Fruit fly (Drosophila melanogaster) whole organism, embryonic: ENCODE data around the gene Pi4KIIalpha.

ENCODE experiments used
- Ada2b ChIP-seq: fragments of 200-800 bp; sonication (Bioruptor generic); IDR thresholded peaks from 2 replicates; pipeline ENCODE4 v1.3.6; 2022; ENCODE audit warnings: missing biosample characterization, missing genetic modification characterization
- Blimp-1 ChIP-seq: fragments of 200-800 bp; sonication (Bioruptor generic); optimal IDR thresholded peaks from 3 replicates; lab custom pipeline; 2018; ENCODE audit warnings: missing biosample characterization, missing genetic modification characterization, mild to moderate bottlenecking, moderate library complexity, missing genetic modification reagents
- CG10321 ChIP-seq: fragments of 200-800 bp; sonication (Bioruptor generic); IDR thresholded peaks from 2 replicates; pipeline ENCODE4 v1.3.6; 2022; ENCODE audit warnings: missing biosample characterization, missing genetic modification characterization
- CG11504 ChIP-seq: fragments of 200-800 bp; sonication (Bioruptor generic); optimal IDR thresholded peaks from 3 replicates; lab custom pipeline; 2019; ENCODE audit warnings: missing biosample characterization, mild to moderate bottlenecking, missing genetic modification characterization, moderate library complexity
- CG12219 ChIP-seq: fragments of 200-800 bp; sonication (Bioruptor generic); optimal IDR thresholded peaks from 3 replicates; lab custom pipeline; 2018; ENCODE audit warnings: missing biosample characterization, mild to moderate bottlenecking, missing genetic modification characterization
- CG13296 ChIP-seq: fragments of 200-800 bp; sonication (Bioruptor generic); optimal IDR thresholded peaks from 3 replicates; lab custom pipeline; 2018; ENCODE audit warnings: missing biosample characterization, mild to moderate bottlenecking, missing genetic modification characterization
- CG15073 ChIP-seq: fragments of 200-800 bp; sonication (Bioruptor generic); optimal IDR thresholded peaks from 2 replicates; lab custom pipeline; 2016; ENCODE audit warnings: missing biosample characterization, missing genetic modification characterization
- CG15269 ChIP-seq: fragments of 200-800 bp; sonication (Bioruptor generic); optimal IDR thresholded peaks from 2 replicates; lab custom pipeline; 2018; ENCODE audit warnings: missing biosample characterization, mild to moderate bottlenecking, missing genetic modification characterization, moderate library complexity
- CG15479 ChIP-seq: fragments of 200-800 bp; sonication (Bioruptor generic); optimal IDR thresholded peaks from 3 replicates; lab custom pipeline; 2019; ENCODE audit warnings: missing biosample characterization, mild to moderate bottlenecking, missing genetic modification characterization, moderate library complexity
- CG16813 ChIP-seq: fragments of 200-800 bp; sonication (Bioruptor generic); IDR thresholded peaks from 3 replicates; pipeline ENCODE4 v1.3.6; 2022; ENCODE audit warnings: missing biosample characterization, missing genetic modification characterization; ENCODE audit not compliant: partially characterized antibody
- CG17186 ChIP-seq: fragments of 200-800 bp; sonication (Bioruptor generic); optimal IDR thresholded peaks from 3 replicates; lab custom pipeline; 2017; ENCODE audit warnings: missing biosample characterization, missing genetic modification reagents, missing genetic modification characterization
- CG17359 ChIP-seq: fragments of 200-800 bp; sonication (Bioruptor generic); optimal IDR thresholded peaks from 3 replicates; lab custom pipeline; 2018; ENCODE audit warnings: missing biosample characterization, mild to moderate bottlenecking, missing genetic modification characterization, moderate library complexity
- CG2120 ChIP-seq: fragments of 200-800 bp; sonication (Bioruptor generic); optimal IDR thresholded peaks from 3 replicates; lab custom pipeline; 2016; ENCODE audit warnings: missing biosample characterization, missing genetic modification characterization
- CG2678 ChIP-seq: fragments of 200-800 bp; sonication (Bioruptor generic); optimal IDR thresholded peaks from 3 replicates; lab custom pipeline; 2019; ENCODE audit warnings: missing biosample characterization, mild to moderate bottlenecking, missing genetic modification characterization, moderate library complexity
- CG30431 ChIP-seq: fragments of 200-800 bp; sonication (Bioruptor generic); optimal IDR thresholded peaks from 2 replicates; lab custom pipeline; 2017; ENCODE audit warnings: missing biosample characterization, missing genetic modification characterization
- CG31441 ChIP-seq: fragments of 200-800 bp; sonication (Bioruptor generic); IDR thresholded peaks from 2 replicates; pipeline ENCODE4 v1.3.6; 2022; ENCODE audit warnings: missing biosample characterization, missing genetic modification characterization
- CG6175 ChIP-seq: fragments of 200-800 bp; sonication (Bioruptor generic); IDR thresholded peaks from 3 replicates; pipeline ENCODE4 v1.3.6; 2022; ENCODE audit warnings: missing biosample characterization, missing genetic modification characterization
- CG6272 ChIP-seq: fragments of 200-800 bp; sonication (Bioruptor generic); IDR thresholded peaks from 2 replicates; pipeline ENCODE4 v1.3.6; 2022; ENCODE audit warnings: missing biosample characterization, missing genetic modification characterization
- CG8290 ChIP-seq, 3 experiments: fragments of 200-800 bp; sonication (Bioruptor generic); optimal IDR thresholded peaks; 2 replicates each; lab custom pipeline; 2016 to 2019; ENCODE audit warnings: missing biosample characterization in 3 of 3, missing genetic modification characterization in 3 of 3, mild to moderate bottlenecking in 2 of 3, moderate library complexity in 1 of 3
- CG8478 ChIP-seq: fragments of >200 bp; optimal IDR thresholded peaks from 2 replicates; lab custom pipeline; 2018
- CG8924 ChIP-seq: fragments of 200-800 bp; optimal IDR thresholded peaks from 3 replicates; lab custom pipeline; 2019; ENCODE audit warnings: missing biosample characterization, mild to moderate bottlenecking, missing genetic modification characterization, moderate library complexity
- CG8944 ChIP-seq: fragments of 200-800 bp; sonication (Bioruptor generic); optimal IDR thresholded peaks from 3 replicates; lab custom pipeline; 2016; ENCODE audit warnings: missing biosample characterization, missing genetic modification characterization
- CG9215 ChIP-seq: fragments of 200-800 bp; sonication (Bioruptor generic); IDR thresholded peaks from 2 replicates; pipeline ENCODE4 v1.3.6; 2022; ENCODE audit warnings: missing biosample characterization, missing genetic modification characterization
- CG9437 ChIP-seq: fragments of 200-800 bp; sonication (Bioruptor generic); optimal IDR thresholded peaks from 2 replicates; lab custom pipeline; 2018; ENCODE audit warnings: missing biosample characterization, mild to moderate bottlenecking, missing genetic modification characterization
- CHES-1-like ChIP-seq: fragments of 200-800 bp; sonication (Bioruptor generic); optimal IDR thresholded peaks from 2 replicates; lab custom pipeline; 2016; ENCODE audit warnings: missing biosample characterization, missing genetic modification characterization
- Deaf1 ChIP-seq: fragments of 200-800 bp; optimal IDR thresholded peaks from 3 replicates; lab custom pipeline; 2019; ENCODE audit warnings: missing biosample characterization, mild to moderate bottlenecking, missing genetic modification characterization, moderate library complexity
- Doc2 ChIP-seq: fragments of 200-800 bp; sonication (Bioruptor generic); IDR thresholded peaks from 2 replicates; pipeline ENCODE4 v1.3.6; 2022; ENCODE audit warnings: missing biosample characterization, missing genetic modification characterization
- Doc3 ChIP-seq: fragments of 200-800 bp; sonication (Bioruptor generic); IDR thresholded peaks from 3 replicates; pipeline ENCODE4 v1.3.6; 2022; ENCODE audit warnings: missing biosample characterization, missing genetic modification characterization; ENCODE audit not compliant: partially characterized antibody
- Fer2 ChIP-seq: fragments of 200-800 bp; sonication (Bioruptor generic); optimal IDR thresholded peaks from 2 replicates; lab custom pipeline; 2018; ENCODE audit warnings: missing biosample characterization, mild to moderate bottlenecking, missing genetic modification characterization, moderate library complexity
- Gsc ChIP-seq: fragments of 200-800 bp; sonication (Bioruptor generic); IDR thresholded peaks from 2 replicates; pipeline ENCODE4 v1.3.6; 2022; ENCODE audit warnings: missing biosample characterization, missing genetic modification characterization
- Gug ChIP-seq: fragments of 200-800 bp; sonication (Bioruptor generic); IDR thresholded peaks from 4 replicates; pipeline ENCODE4 v1.3.6; 2022; ENCODE audit warnings: missing biosample characterization, missing genetic modification characterization
- Hmr ChIP-seq: fragments of 200-800 bp; sonication (Bioruptor generic); optimal IDR thresholded peaks from 3 replicates; lab custom pipeline; 2017; ENCODE audit warnings: mild to moderate bottlenecking, missing biosample characterization, missing genetic modification reagents, missing genetic modification characterization
- Ssrp ChIP-seq: fragments of 200-800 bp; sonication (Bioruptor generic); optimal IDR thresholded peaks from 2 replicates; lab custom pipeline; 2018; ENCODE audit warnings: missing biosample characterization, mild to moderate bottlenecking, missing genetic modification characterization, moderate library complexity
- al ChIP-seq: fragments of 200-800 bp; sonication (Bioruptor generic); IDR thresholded peaks from 2 replicates; pipeline ENCODE4 v1.3.6; 2022; ENCODE audit warnings: missing biosample characterization, missing genetic modification characterization
- bowl ChIP-seq: fragments of 200-800 bp; sonication (Bioruptor generic); IDR thresholded peaks from 2 replicates; pipeline ENCODE4 v1.3.6; 2022; ENCODE audit warnings: missing biosample characterization, missing genetic modification characterization
- chn ChIP-seq: fragments of 200-800 bp; sonication (Bioruptor generic); optimal IDR thresholded peaks from 2 replicates; lab custom pipeline; 2016; ENCODE audit warnings: missing biosample characterization, missing genetic modification characterization
- da ChIP-seq: fragments of 200-800 bp; sonication (Bioruptor generic); optimal IDR thresholded peaks from 2 replicates; lab custom pipeline; 2016; ENCODE audit warnings: missing biosample characterization, missing genetic modification characterization
- danr ChIP-seq: fragments of 200-800 bp; sonication (Bioruptor generic); IDR thresholded peaks from 2 replicates; pipeline ENCODE4 v1.3.6; 2022; ENCODE audit warnings: missing biosample characterization, missing genetic modification characterization
- hbn ChIP-seq: fragments of 200-800 bp; sonication (Bioruptor generic); IDR thresholded peaks from 2 replicates; pipeline ENCODE4 v1.3.6; 2022; ENCODE audit warnings: missing biosample characterization, missing genetic modification characterization; ENCODE audit not compliant: partially characterized antibody
- jing ChIP-seq: fragments of 200-800 bp; sonication (Bioruptor generic); optimal IDR thresholded peaks from 2 replicates; lab custom pipeline; 2018; ENCODE audit warnings: missing biosample characterization, mild to moderate bottlenecking, missing genetic modification characterization
- kah ChIP-seq: fragments of 200-800 bp; sonication (Bioruptor generic); optimal IDR thresholded peaks from 2 replicates; lab custom pipeline; 2018; ENCODE audit warnings: missing biosample characterization, mild to moderate bottlenecking, missing genetic modification characterization
- lab ChIP-seq: fragments of 200-800 bp; sonication (Bioruptor generic); optimal IDR thresholded peaks from 3 replicates; lab custom pipeline; 2017; ENCODE audit warnings: missing biosample characterization, missing genetic modification characterization, mild to moderate bottlenecking, moderate library complexity, missing genetic modification reagents
- mld ChIP-seq: fragments of 200-800 bp; sonication (Bioruptor generic); IDR thresholded peaks from 3 replicates; pipeline ENCODE4 v1.3.6; 2022; ENCODE audit warnings: missing biosample characterization, missing genetic modification characterization; ENCODE audit not compliant: partially characterized antibody
- pan ChIP-seq, 4 experiments: fragments of >200 bp in 3 of 4; fragments of 200-800 bp in 1 of 4; sonication (Bioruptor generic) in 1 of 4; optimal IDR thresholded peaks in 3 of 4; IDR thresholded peaks in 1 of 4; 2 replicates each; pipeline versions ENCODE4 v1.3.6 to Lab custom; 2017 to 2022; ENCODE audit warnings: missing biosample characterization in 2 of 4, missing genetic modification characterization in 2 of 4, mixed read lengths in 1 of 4
- pfk ChIP-seq: fragments of 200-800 bp; sonication (Bioruptor generic); optimal IDR thresholded peaks from 2 replicates; lab custom pipeline; 2018; ENCODE audit warnings: missing biosample characterization, mild to moderate bottlenecking, missing genetic modification characterization, moderate library complexity
- so ChIP-seq: fragments of 200-800 bp; sonication (Bioruptor generic); IDR thresholded peaks from 3 replicates; pipeline ENCODE4 v1.3.6; 2022; ENCODE audit warnings: missing biosample characterization, missing genetic modification characterization
- sr ChIP-seq: fragments of 200-800 bp; sonication (Bioruptor generic); IDR thresholded peaks from 3 replicates; pipeline ENCODE4 v1.3.6; 2022; ENCODE audit warnings: missing biosample characterization, missing genetic modification characterization
- unpg ChIP-seq: fragments of 200-800 bp; sonication (Bioruptor generic); optimal IDR thresholded peaks from 3 replicates; lab custom pipeline; 2018; ENCODE audit warnings: missing biosample characterization, mild to moderate bottlenecking, missing genetic modification characterization, moderate library complexity
- vnd ChIP-seq: fragments of 200-800 bp; sonication (Bioruptor generic); IDR thresholded peaks from 3 replicates; pipeline ENCODE4 v1.3.6; 2022; ENCODE audit warnings: missing biosample characterization, missing genetic modification characterization; ENCODE audit not compliant: partially characterized antibody

The Pi4KIIalpha gene

DNA sequence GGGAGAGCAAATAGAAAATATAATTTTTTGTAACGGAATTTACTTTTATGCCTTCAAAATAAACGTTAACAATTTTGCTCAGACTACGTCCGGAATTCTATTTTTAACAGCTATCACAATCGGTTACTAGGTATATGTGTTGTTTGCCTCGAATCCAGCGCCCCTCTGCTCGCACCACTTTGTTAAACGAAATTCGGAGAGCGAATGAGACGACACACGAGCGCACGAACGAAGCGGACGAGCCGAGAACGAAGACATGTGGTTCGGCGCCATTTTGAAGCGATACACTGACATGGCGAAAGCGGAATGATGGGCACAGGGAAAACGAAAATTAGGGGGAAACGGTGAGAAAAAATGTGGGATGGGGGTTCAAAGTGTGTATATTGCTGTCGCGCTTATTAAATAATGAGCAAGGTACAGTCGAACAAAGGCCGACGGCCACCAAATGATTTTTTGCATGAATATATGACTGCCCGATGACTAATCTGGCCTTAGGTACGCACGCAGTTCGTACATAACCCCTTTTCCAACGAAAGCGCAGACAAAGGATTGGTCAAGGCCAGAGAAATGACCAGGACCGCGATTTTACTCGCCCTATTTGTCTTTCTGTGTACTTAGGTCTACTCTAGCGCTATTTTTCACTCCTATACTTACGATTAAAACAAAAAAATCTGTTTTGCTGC lies 37.0 kb upstream of the Pi4KIIalpha start (continued):
- TF ChIP-seq CG17186 (GFP tag; lab: Kevin White, UChicago) (no peak), CG15479 (GFP tag; lab: Kevin White, UChicago) (peak; percentile 7), Ada2b (GFP tag; lab: Robert Waterston, UW) (no peak), pan (optimal IDR thresholded peaks at IDR 0.05; lab: Kevin White, UChicago) (no peak), pan (GFP tag; optimal IDR thresholded peaks at IDR 0.05 in 1 of 2, IDR thresholded peaks at IDR 0.05 in 1 of 2) (no peak), CG8290 (GFP tag; optimal IDR thresholded peaks at IDR 0.05; lab: Kevin White, UChicago) (no peak), CG8290 (tag; optimal IDR thresholded peaks at IDR 0.05; lab: Kevin White, UChicago) (peak in 1 of 2 experiments; percentile 75), da (GFP tag; lab: Kevin White, UChicago) (no peak), CG10321 (no peak), CG15269 (no peak), jing (GFP tag; lab: Kevin White, UChicago) (no peak), Hmr (GFP tag; lab: Kevin White, UChicago) (peak; percentile 9), kah (GFP tag; lab: Kevin White, UChicago) (peak; percentile 46), CG15073 (no peak), CG2120 (GFP tag; lab: Kevin White, UChicago) (no peak), vnd (GFP tag; lab: Robert Waterston, UW) (no peak), Gug (GFP tag; lab: Robert Waterston, UW) (no peak), CG11504 (tag; lab: Kevin White, UChicago) (no peak), CG8478 (lab: Kevin White, UChicago) (no peak), CG6272 (no peak), Gsc (GFP tag; lab: Robert Waterston, UW) (no peak), pfk (peak; percentile 92), hbn (GFP tag; lab: Robert Waterston, UW) (no peak), CG9215 (no peak), Doc3 (GFP tag; lab: Robert Waterston, UW) (no peak), bowl (GFP tag; lab: Robert Waterston, UW) (no peak), CG8944 (GFP tag; lab: Kevin White, UChicago) (no peak), CG6175 (GFP tag; lab: Robert Waterston, UW) (no peak), CG31441 (no peak), so (no peak), CG12219 (no peak), Doc2 (GFP tag; lab: Robert Waterston, UW) (no peak), mld (GFP tag; lab: Robert Waterston, UW) (no peak), Blimp-1 (GFP tag; lab: Kevin White, UChicago) (no peak), sr (no peak), unpg (GFP tag; lab: Kevin White, UChicago) (no peak), CG2678 (tag; lab: Kevin White, UChicago) (peak; percentile 30), Deaf1 (tag; lab: Kevin White, UChicago) (peak; percentile 100), CG16813 (GFP tag; lab: Robert Waterston, UW) (no peak), lab (GFP tag; lab: Kevin White, UChicago) (no peak), CG30431 (GFP tag; lab: Kevin White, UChicago) (no peak), CG17359 (tag; lab: Kevin White, UChicago) (no peak), Fer2 (tag; lab: Kevin White, UChicago) (no peak), al (GFP tag; lab: Robert Waterston, UW) (no peak), CG9437 (GFP tag; lab: Kevin White, UChicago) (no peak), CG13296 (GFP tag; lab: Kevin White, UChicago) (peak; percentile 33), Ssrp (no peak), danr (GFP tag; lab: Robert Waterston, UW) (no peak), CG8924 (tag; lab: Kevin White, UChicago) (peak; percentile 55), CHES-1-like (peak; percentile 1), chn (GFP tag; lab: Kevin White, UChicago) (no peak)
